Worm (Caenorhabditis elegans): Measurements from ENCODE around the gene str-198.

The str-198 gene

DNA sequence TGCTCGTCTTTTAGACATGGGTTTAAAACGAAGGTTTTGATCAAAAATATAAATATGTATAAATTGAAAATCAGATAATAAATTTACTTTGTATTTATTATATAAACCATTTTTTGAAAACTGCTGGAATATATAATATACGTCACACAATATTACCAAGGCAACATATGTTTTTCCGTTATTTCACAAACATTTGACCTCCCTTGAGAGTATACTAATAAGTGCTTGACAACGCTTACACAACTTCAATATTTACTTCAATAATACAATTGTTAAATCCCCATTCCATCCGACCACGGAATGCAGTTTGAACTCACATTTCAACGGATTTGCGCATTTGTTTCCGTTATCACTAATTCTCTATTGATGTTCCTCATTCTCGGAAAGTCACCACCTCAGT is at the start of gene str-198:
TSS of gene str-198 (plus strand) at position 301 of the 400 bp plus-strand sequence.
- TF ChIP-seq ztf-11 (tag; optimal IDR thresholded peaks at IDR 0.05) (no peak), unc-120 (tag; optimal IDR thresholded peaks at IDR 0.05; ENCODE audit: poor library complexity, severe bottlenecking) (no peak), ceh-39 (tag; optimal IDR thresholded peaks at IDR 0.05) (no peak), zip-8 (tag; optimal IDR thresholded peaks at IDR 0.05) (no peak), ceh-43 (GFP tag; optimal IDR thresholded peaks at IDR 0.05) (no peak), lin-13 (tag; optimal IDR thresholded peaks at IDR 0.05) (no peak), cnd-1 (tag; optimal IDR thresholded peaks at IDR 0.05) (no peak), nhr-28 (tag; optimal IDR thresholded peaks at IDR 0.05) (no peak), ces-1 (GFP tag; optimal IDR thresholded peaks at IDR 0.05) (no peak), lsy-2 (tag; optimal IDR thresholded peaks at IDR 0.05) (no peak), hlh-1 (tag; optimal IDR thresholded peaks at IDR 0.05) (no peak), snpc-4 (tag; optimal IDR thresholded peaks at IDR 0.05) (no peak), nhr-237 (tag; optimal IDR thresholded peaks at IDR 0.05) (no peak), unc-62 (GFP tag; optimal IDR thresholded peaks at IDR 0.05) (no peak)

- no peak for TF ChIP-seq drap-1 (GFP tag; optimal IDR thresholded peaks at IDR 0.05)
- peak; percentile 36 for TF ChIP-seq pha-4 (tag; optimal IDR thresholded peaks at IDR 0.05)
- TF ChIP-seq cnd-1 (tag; optimal IDR thresholded peaks at IDR 0.05), result no peak
Observed at ce11 chrV:16000433-16000832, 47.2 kb upstream of the str-198 start, which contains the start of gene nhr-50. Gene nhr-50 (minus strand): TSS chrV:16000631.

ce11 chrV:16002288-16002687 is 45.3 kb upstream of the str-198 start, which contains the start of gene nhr-63:
Gene nhr-63 (plus strand): TSS chrV:16002588.
- TF ChIP-seq lin-32 (GFP tag; optimal IDR thresholded peaks at IDR 0.05), result no peak
- TF ChIP-seq nhr-76 (tag; optimal IDR thresholded peaks at IDR 0.05), result no peak
- TF ChIP-seq mab-5 (tag; optimal IDR thresholded peaks at IDR 0.05), result no peak
- no peak for TF ChIP-seq mls-2 (tag; optimal IDR thresholded peaks at IDR 0.05)
- TF ChIP-seq nhr-28 (tag; optimal IDR thresholded peaks at IDR 0.05), result no peak
- no peak for TF ChIP-seq ceh-83 (GFP tag; optimal IDR thresholded peaks at IDR 0.05)
- TF ChIP-seq M03D4.4 (tag; optimal IDR thresholded peaks at IDR 0.05), result no peak
- TF ChIP-seq blmp-1 (tag; optimal IDR thresholded peaks at IDR 0.05), result no peak
- TF ChIP-seq nhr-2 (tag; optimal IDR thresholded peaks at IDR 0.05), result no peak
- TF ChIP-seq tbx-8 (GFP tag; optimal IDR thresholded peaks at IDR 0.05), result no peak
- TF ChIP-seq ham-2 (GFP tag; optimal IDR thresholded peaks at IDR 0.05), result no peak
- TF ChIP-seq hlh-1 (tag; optimal IDR thresholded peaks at IDR 0.05), result no peak
- no peak for TF ChIP-seq nhr-237 (tag; optimal IDR thresholded peaks at IDR 0.05)
- TF ChIP-seq pha-4 (tag; optimal IDR thresholded peaks at IDR 0.05), result no peak
- no peak for TF ChIP-seq cnd-1 (tag; optimal IDR thresholded peaks at IDR 0.05)
- no peak for TF ChIP-seq mep-1 (tag; optimal IDR thresholded peaks at IDR 0.05)
- no peak for TF ChIP-seq ces-1 (GFP tag; optimal IDR thresholded peaks at IDR 0.05)

DNA sequence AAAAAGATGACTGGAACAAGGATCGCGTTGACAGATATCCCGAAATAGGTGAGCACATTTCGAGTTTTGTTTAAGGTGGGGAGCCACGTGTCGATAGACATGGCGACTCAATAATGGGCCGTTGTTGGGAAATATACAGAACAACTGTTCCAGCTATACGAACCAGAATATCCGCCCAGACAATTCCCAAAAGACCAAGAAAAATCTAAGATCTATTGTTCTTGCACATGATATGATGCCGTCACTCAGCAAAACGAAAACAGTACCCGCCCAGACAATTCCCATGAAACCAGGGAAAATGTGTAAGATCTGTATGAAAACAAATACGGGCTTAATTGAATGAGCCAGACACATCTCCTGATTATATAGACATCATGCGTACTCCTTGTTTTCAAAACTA is 40.1 kb upstream of the str-198 start, which contains the start of gene str-231:
TSS of gene str-231 (minus strand) at position 101 of the 400 bp plus-strand sequence.
- TF ChIP-seq zip-8 (tag; optimal IDR thresholded peaks at IDR 0.05) (no peak), nhr-237 (tag; optimal IDR thresholded peaks at IDR 0.05) (no peak), sem-2 (GFP tag; optimal IDR thresholded peaks at IDR 0.05) (no peak), unc-39 (tag; optimal IDR thresholded peaks at IDR 0.05) (no peak), hlh-1 (tag; optimal IDR thresholded peaks at IDR 0.05) (no peak), nhr-2 (tag; optimal IDR thresholded peaks at IDR 0.05) (no peak), lin-13 (tag; optimal IDR thresholded peaks at IDR 0.05) (no peak), blmp-1 (tag; optimal IDR thresholded peaks at IDR 0.05) (no peak), mab-5 (tag; optimal IDR thresholded peaks at IDR 0.05) (no peak), pha-4 (tag; optimal IDR thresholded peaks at IDR 0.05) (no peak), nhr-12 (tag; optimal IDR thresholded peaks at IDR 0.05) (no peak), ceh-39 (tag; optimal IDR thresholded peaks at IDR 0.05) (no peak), drap-1 (GFP tag; optimal IDR thresholded peaks at IDR 0.05) (no peak), nhr-76 (tag; optimal IDR thresholded peaks at IDR 0.05) (no peak), unc-120 (tag; optimal IDR thresholded peaks at IDR 0.05; ENCODE audit: poor library complexity, severe bottlenecking) (no peak)

DNA sequence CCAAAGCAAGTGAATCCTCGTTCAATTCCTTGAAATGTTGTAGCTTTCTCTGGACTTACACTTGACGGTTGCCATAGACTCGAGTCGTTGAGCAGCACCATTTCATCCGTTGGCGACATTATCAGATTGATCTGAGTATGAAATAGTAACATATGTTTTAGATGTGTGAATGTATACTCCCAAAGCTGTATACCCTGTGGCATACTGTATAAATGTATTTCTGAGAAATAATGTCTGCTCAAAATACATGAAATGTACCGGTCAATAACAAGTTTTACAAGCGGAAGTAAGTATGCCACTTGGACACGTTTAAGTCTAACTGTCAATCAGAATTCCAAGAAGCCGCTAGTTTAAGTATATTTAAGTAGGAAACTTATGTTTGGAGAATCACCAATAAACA is 38.0 kb upstream of the str-198 start, which contains the start of gene str-233:
TSS of gene str-233 (minus strand) at position 101 of the 400 bp plus-strand sequence.
- TF ChIP-seq mls-2 (tag; optimal IDR thresholded peaks at IDR 0.05), result no peak
- TF ChIP-seq ces-1 (GFP tag; optimal IDR thresholded peaks at IDR 0.05), result no peak
- no peak for TF ChIP-seq hlh-1 (tag; optimal IDR thresholded peaks at IDR 0.05)
- no peak for TF ChIP-seq sem-2 (GFP tag; optimal IDR thresholded peaks at IDR 0.05)
- no peak for TF ChIP-seq unc-120 (tag; optimal IDR thresholded peaks at IDR 0.05; ENCODE audit: poor library complexity, severe bottlenecking)
- no peak for TF ChIP-seq nhr-28 (tag; optimal IDR thresholded peaks at IDR 0.05)
- TF ChIP-seq tbx-8 (GFP tag; optimal IDR thresholded peaks at IDR 0.05), result no peak
- no peak for TF ChIP-seq elt-1 (tag; optimal IDR thresholded peaks at IDR 0.05; ENCODE audit: borderline replicate concordance, insufficient read depth)
- TF ChIP-seq M03D4.4 (tag; optimal IDR thresholded peaks at IDR 0.05), result no peak
- TF ChIP-seq blmp-1 (tag; optimal IDR thresholded peaks at IDR 0.05), result no peak
- TF ChIP-seq lin-32 (GFP tag; optimal IDR thresholded peaks at IDR 0.05), result no peak
- no peak for TF ChIP-seq nhr-12 (tag; optimal IDR thresholded peaks at IDR 0.05)
- TF ChIP-seq ceh-83 (GFP tag; optimal IDR thresholded peaks at IDR 0.05), result no peak
- no peak for TF ChIP-seq elt-3 (tag; optimal IDR thresholded peaks at IDR 0.05)
- no peak for TF ChIP-seq lsy-2 (tag; optimal IDR thresholded peaks at IDR 0.05)
- TF ChIP-seq cnd-1 (tag; optimal IDR thresholded peaks at IDR 0.05), result no peak
- TF ChIP-seq zip-8 (tag; optimal IDR thresholded peaks at IDR 0.05), result no peak

All from whole organism, mixed stage, embryonic.